Fruit fly (Drosophila melanogaster) ovary, adult (tissue): ENCODE results near the gene Ac3.

ENCODE experiments used
- CG17801 ChIP-seq: fragments of 200-800 bp; optimal IDR thresholded peaks from 2 replicates; lab custom pipeline; 2019; ENCODE audit warnings: missing biosample characterization, mild to moderate bottlenecking, missing genetic modification characterization, moderate library complexity; ENCODE audit not compliant: partially characterized antibody

Gene Ac3

dm6 chr2L:21632032-21632587 is at the start of gene Ac3:
Gene Ac3 (plus strand): TSS chr2L:21632587.
- no peak for TF ChIP-seq CG17801 (GFP tag; lab: Kevin White, UChicago)

DNA sequence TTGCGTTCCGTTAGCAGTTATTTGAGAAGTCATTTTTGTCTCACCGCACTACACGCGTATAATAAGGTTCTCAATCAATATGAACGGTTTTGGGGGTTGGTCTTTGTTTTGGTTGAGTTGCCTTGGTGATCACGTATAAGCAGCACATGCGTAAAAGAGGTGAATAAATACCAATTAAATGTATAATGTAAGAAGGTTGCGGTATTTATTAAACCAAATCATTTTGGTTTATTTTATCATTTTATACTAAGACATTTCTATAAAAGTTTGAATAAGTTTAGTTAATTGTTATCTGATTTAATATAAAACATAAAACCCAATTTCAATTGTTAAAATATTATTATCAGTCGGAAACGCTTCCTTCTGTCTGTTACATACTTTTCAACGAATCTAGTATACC is 43.1 kb upstream of the Ac3 start, which contains the start of gene nompB:
Gene nompB (minus strand): TSS at position 101 of the 400 bp plus-strand sequence.
- no peak for TF ChIP-seq CG17801 (GFP tag; lab: Kevin White, UChicago)

dm6 chr2L:21617949-21618348 is 14.4 kb upstream of the Ac3 start:
- TF ChIP-seq CG17801 (GFP tag; lab: Kevin White, UChicago) = no peak

- TF ChIP-seq CG17801 (GFP tag; lab: Kevin White, UChicago) = no peak
Observed at dm6 chr2L:21618738-21619431, 13.5 kb upstream of the Ac3 start.

- no peak for TF ChIP-seq CG17801 (GFP tag; lab: Kevin White, UChicago)
Observed at dm6 chr2L:21620527-21620926, 11.9 kb upstream of the Ac3 start.

DNA sequence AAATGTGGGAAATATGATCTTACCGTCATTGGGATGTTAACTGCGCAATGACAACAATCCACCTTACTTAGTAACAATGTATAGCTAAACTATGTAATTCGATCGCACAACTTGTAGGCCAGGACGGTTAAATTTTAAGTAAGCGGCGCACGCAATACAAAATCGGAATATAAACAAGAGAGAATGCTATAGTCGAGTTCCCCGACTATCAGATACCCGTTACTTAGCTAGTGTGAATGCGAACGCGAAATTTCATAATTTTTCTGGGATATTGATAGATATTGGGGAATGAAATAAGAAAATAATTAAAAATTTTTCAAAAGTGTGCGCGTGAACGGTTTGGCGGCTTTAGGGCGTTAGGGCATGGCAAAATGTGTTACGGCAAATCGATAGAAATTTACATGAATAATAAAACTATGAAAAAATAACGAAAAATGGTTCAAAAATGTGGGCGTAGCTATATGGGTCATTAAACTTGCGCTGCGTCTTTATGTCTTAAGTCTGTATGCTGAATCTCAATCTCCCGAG is 10.3 kb upstream of the Ac3 start:
- TF ChIP-seq CG17801 (GFP tag; lab: Kevin White, UChicago) = no peak

DNA sequence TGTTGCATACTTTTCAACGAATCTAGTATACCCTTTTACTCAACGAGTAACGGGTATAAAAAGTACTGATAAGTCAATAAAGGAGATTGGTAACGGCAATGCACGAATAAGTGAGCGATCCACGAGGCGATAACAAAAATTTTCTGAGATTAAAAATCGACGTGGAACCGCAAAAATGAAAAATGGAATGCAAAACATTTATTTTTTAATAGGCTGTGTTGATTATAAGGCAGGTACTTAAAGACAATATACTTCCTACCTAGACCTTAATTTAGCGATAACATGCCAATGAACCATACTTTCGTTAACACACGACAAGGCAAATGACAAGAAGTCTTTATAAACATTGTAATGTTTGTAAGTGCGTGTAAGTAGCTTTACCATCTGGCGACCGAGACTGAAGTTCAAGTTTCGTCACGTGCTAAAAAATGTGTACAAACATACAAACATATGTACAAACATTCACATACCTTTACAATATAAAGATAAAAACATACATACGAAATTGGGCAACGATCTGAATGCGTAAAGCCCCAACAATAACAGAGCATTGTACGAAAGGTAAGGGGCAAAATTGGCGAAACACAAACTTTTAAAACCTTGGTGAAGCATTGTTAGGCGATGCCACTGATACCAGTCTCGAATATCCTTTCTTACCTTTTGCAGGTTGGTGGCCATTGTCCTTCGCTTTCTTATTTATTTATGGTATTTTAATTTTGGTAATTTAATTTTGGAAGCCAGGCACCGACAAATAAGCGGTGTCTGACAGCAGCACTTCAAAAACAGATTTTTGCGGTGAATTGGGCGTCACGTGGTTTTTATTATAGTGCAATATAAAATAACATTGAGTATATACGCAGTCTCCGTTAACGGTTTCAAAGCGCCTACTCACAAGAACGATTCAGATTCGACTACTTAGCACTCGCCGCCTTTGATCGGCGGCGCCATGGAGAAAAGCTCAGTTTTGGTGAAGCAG is 9.4 kb upstream of the Ac3 start:
- TF ChIP-seq CG17801 (GFP tag; lab: Kevin White, UChicago) = no peak

dm6 chr2L:21623685-21624471 is 8.5 kb upstream of the Ac3 start, which contains the start of gene CG2201:
Gene CG2201 (minus strand): TSS chr2L:21624080.
- TF ChIP-seq CG17801 (GFP tag; lab: Kevin White, UChicago) = no peak

dm6 chr2L:21624472-21624787 is 8.0 kb upstream of the Ac3 start:
- no peak for TF ChIP-seq CG17801 (GFP tag; lab: Kevin White, UChicago)

- no peak for TF ChIP-seq CG17801 (GFP tag; lab: Kevin White, UChicago)
Observed at dm6 chr2L:21627957-21628356, 4.4 kb upstream of the Ac3 start.

- TF ChIP-seq CG17801 (GFP tag; lab: Kevin White, UChicago) = no peak
Observed at dm6 chr2L:21628533-21628932, 3.9 kb upstream of the Ac3 start.

DNA sequence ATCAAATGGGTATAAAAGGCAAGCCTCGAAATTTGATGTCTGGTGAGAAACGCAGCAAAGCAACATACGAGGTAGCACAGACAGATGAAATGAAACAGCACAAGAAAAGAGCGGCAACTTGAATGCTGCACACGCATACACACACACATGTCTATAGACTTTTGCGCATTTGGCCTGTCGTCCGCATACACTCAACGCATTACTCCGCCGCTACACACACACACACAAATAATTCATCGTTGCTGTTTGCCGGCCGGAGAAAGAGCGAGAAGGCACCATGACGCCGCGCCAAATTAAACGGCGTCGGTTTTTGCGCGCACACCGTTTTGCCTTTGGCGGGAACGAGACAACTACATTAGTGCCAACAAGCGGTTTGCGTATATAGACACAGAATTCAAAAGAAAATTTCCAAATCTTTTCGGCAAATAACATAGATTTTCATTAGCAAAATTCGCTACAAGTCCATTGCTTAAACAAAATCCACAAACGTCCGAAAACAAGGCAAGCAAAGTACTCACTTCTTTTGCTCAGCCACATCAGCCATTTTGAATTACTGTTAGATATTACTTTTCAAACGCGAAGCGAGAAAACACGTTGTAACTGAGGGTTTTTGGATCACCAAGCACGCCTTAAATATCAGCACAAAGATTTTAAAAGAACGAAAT is 3.1 kb upstream of the Ac3 start:
- no peak for TF ChIP-seq CG17801 (GFP tag; lab: Kevin White, UChicago)

dm6 chr2L:21629814-21630562 is 2.4 kb upstream of the Ac3 start, which contains the start of gene Df31:
Gene Df31 (minus strand): TSS chr2L:21629932.
- TF ChIP-seq CG17801 (GFP tag; lab: Kevin White, UChicago) = peak; percentile 58
